In the genomic region with DNA sequence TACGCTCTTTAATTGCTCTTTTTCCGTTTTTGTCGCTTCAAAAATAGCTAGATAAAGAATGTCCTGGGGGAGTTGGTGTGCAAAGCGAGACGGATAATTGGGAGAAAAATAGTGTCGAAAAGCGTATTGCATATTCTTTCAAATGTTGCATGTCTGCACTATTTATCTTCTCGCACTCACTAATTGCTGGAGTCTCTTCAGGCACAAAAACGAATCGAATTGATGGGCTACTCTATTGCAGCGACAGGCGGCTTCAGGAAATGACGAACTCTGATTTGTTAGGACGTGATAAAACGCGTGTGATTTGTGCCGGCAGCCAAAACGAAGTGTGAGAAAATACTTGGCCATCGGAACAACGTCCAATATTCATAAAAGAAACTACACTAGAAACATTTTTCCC, we compare ENCODE assay signal across 4 worm cellular contexts.
TF ChIP-seq lines count a peak whose summit lies in the region.

No protein-coding gene starts in this region.

TF ChIP-seq in whole organism, L1 larva, 84 proteins besides CTCF, POLR2A, EP300 and RAD21:
- TF ChIP-seq lsy-2 (tag; optimal IDR thresholded peaks at IDR 0.05; lab: Kevin White, UChicago) (no peak), C16A3.4 (tag; optimal IDR thresholded peaks at IDR 0.05; lab: Kevin White, UChicago) (no peak), rnt-1 (tag; optimal IDR thresholded peaks at IDR 0.05; lab: Kevin White, UChicago) (peak; percentile 65), pax-3 (tag; optimal IDR thresholded peaks at IDR 0.05; lab: Kevin White, UChicago) (no peak), hlh-4 (tag; optimal IDR thresholded peaks at IDR 0.05; lab: Kevin White, UChicago) (no peak)
TF ChIP-seq in whole organism, L1 larva: peak in this region for 1.

TF ChIP-seq in whole organism, L3 larva, 47 proteins besides CTCF, POLR2A, EP300 and RAD21:
- TF ChIP-seq lin-39 (tag; optimal IDR thresholded peaks at IDR 0.05; lab: Kevin White, UChicago) (peak; percentile 59), lin-15B (tag; optimal IDR thresholded peaks at IDR 0.05; lab: Kevin White, UChicago) (no peak)

TF ChIP-seq in whole organism, late embryonic, 69 proteins besides CTCF, POLR2A, EP300 and RAD21:
- TF ChIP-seq unc-55 (GFP tag; optimal IDR thresholded peaks at IDR 0.05; lab: Kevin White, UChicago): peak; percentile 55
- no peak for TF ChIP-seq ceh-9 (tag; optimal IDR thresholded peaks at IDR 0.05; lab: Kevin White, UChicago)
- TF ChIP-seq rnt-1 (tag; optimal IDR thresholded peaks at IDR 0.05; lab: Kevin White, UChicago): peak; percentile 6

TF ChIP-seq in whole organism, mixed stage, embryonic, 35 proteins besides CTCF, POLR2A, EP300 and RAD21:
- TF ChIP-seq unc-62 (GFP tag; optimal IDR thresholded peaks at IDR 0.05; lab: Kevin White, UChicago) (peak; percentile 39), hlh-1 (tag; optimal IDR thresholded peaks at IDR 0.05; lab: Kevin White, UChicago) (no peak)
